Worm (Caenorhabditis elegans) whole organism, L1 larva: ENCODE results near the gene spe-19.

Experiments
- C34B4.2 ChIP-seq: sonication (generic microtip); optimal IDR thresholded peaks from 2 replicates; lab custom pipeline; 2017; ENCODE audit warnings: mild to moderate bottlenecking, missing genetic modification characterization, missing compliant biosample characterization
- alr-1 ChIP-seq: fragments of 200-800 bp; sonication (Bioruptor generic); optimal IDR thresholded peaks from 2 replicates; lab custom pipeline; 2018; ENCODE audit warnings: borderline replicate concordance, mild to moderate bottlenecking, missing genetic modification characterization, missing compliant biosample characterization
- ama-1 ChIP-seq: fragments of 150-350 bp; optimal IDR thresholded peaks from 2 replicates; lab custom pipeline; 2014
- blmp-1 ChIP-seq: fragments of 150-350 bp; optimal IDR thresholded peaks from 2 replicates; lab custom pipeline; 2014; ENCODE audit warnings: missing biosample characterization, missing genetic modification characterization
- ceh-8 ChIP-seq: fragments of 200-800 bp; sonication (Bioruptor generic); optimal IDR thresholded peaks from 2 replicates; lab custom pipeline; 2018; ENCODE audit warnings: mild to moderate bottlenecking, missing genetic modification characterization, moderate library complexity, missing compliant biosample characterization
- ceh-88 ChIP-seq: fragments of 200-800 bp; sonication (Bioruptor generic); IDR thresholded peaks from 2 replicates; pipeline ENCODE4 v1.3.6; 2022; ENCODE audit warnings: missing genetic modification characterization, missing compliant biosample characterization
- ceh-90 ChIP-seq: sonication (generic microtip); optimal IDR thresholded peaks from 2 replicates; lab custom pipeline; 2016; ENCODE audit warnings: missing genetic modification characterization, missing compliant biosample characterization
- dsc-1 ChIP-seq: sonication (generic microtip); optimal IDR thresholded peaks from 2 replicates; lab custom pipeline; 2016; ENCODE audit warnings: mild to moderate bottlenecking, missing genetic modification characterization, missing compliant biosample characterization
- efl-1 ChIP-seq, 4 experiments: fragments of 150-350 bp; optimal IDR thresholded peaks in 3 of 4; peaks in 1 of 4; 1 replicate in 1 of 4; 2 replicates in 3 of 4; lab custom pipeline; 2014; ENCODE audit warnings: missing biosample characterization in 2 of 4, missing genetic modification characterization in 2 of 4, missing genetic modification reagents in 2 of 4
- egl-13 ChIP-seq: sonication (generic microtip); optimal IDR thresholded peaks from 2 replicates; lab custom pipeline; 2016; ENCODE audit warnings: missing genotype, missing genetic modification reagents, missing genetic modification characterization, missing compliant biosample characterization
- egl-27 ChIP-seq, 2 experiments: fragments of 150-350 bp in 1 of 2; sonication (generic microtip); optimal IDR thresholded peaks; 3 replicates each; lab custom pipeline; 2017 to 2018; ENCODE audit warnings: missing biosample characterization in 2 of 2, missing genetic modification characterization in 2 of 2, missing genetic modification reagents in 2 of 2
- ets-5 ChIP-seq: fragments of 200-800 bp; sonication (Bioruptor generic); IDR thresholded peaks from 2 replicates; pipeline ENCODE4 v1.3.6; 2022; ENCODE audit warnings: missing genetic modification characterization, missing compliant biosample characterization
- fkh-8 ChIP-seq: sonication (generic microtip); optimal IDR thresholded peaks from 2 replicates; lab custom pipeline; 2016; ENCODE audit warnings: mild to moderate bottlenecking, missing genetic modification characterization, missing compliant biosample characterization
- hlh-4 ChIP-seq: sonication (generic microtip); optimal IDR thresholded peaks from 2 replicates; lab custom pipeline; 2016; ENCODE audit warnings: mild to moderate bottlenecking, missing genetic modification characterization, missing compliant biosample characterization
- hpl-2 ChIP-seq: fragments of 150-350 bp; optimal IDR thresholded peaks from 2 replicates; lab custom pipeline; 2014; ENCODE audit warnings: missing biosample characterization, missing genetic modification reagents, missing genetic modification characterization
- isw-1 ChIP-seq: fragments of 200-800 bp; sonication (Bioruptor generic); IDR thresholded peaks from 2 replicates; pipeline ENCODE4 v1.3.6; 2022; ENCODE audit warnings: missing genetic modification characterization, missing compliant biosample characterization
- lin-14 ChIP-seq: fragments of 200-800 bp; sonication (Bioruptor generic); optimal IDR thresholded peaks from 2 replicates; lab custom pipeline; 2018; ENCODE audit warnings: mild to moderate bottlenecking, missing genetic modification characterization, moderate library complexity, missing compliant biosample characterization
- lin-35 ChIP-seq, 2 experiments: fragments of 150-350 bp; optimal IDR thresholded peaks; 2 replicates each; lab custom pipeline; 2014; ENCODE audit warnings: missing biosample characterization in 2 of 2, missing genetic modification characterization in 2 of 2, missing genetic modification reagents in 2 of 2
- lsy-2 ChIP-seq, 2 experiments: fragments of 150-350 bp; optimal IDR thresholded peaks; 2 replicates each; lab custom pipeline; 2014; ENCODE audit warnings: missing biosample characterization in 2 of 2, missing genetic modification characterization in 2 of 2
- mdl-1 ChIP-seq, 2 experiments: fragments of 150-350 bp; optimal IDR thresholded peaks; 2 replicates each; lab custom pipeline; 2014 to 2017; ENCODE audit warnings: missing biosample characterization in 2 of 2, missing genetic modification characterization in 2 of 2, inconsistent platforms in 1 of 2
- mef-2 ChIP-seq: fragments of 150-350 bp; optimal IDR thresholded peaks from 2 replicates; lab custom pipeline; 2014; ENCODE audit warnings: missing biosample characterization, missing genetic modification characterization
- mep-1 ChIP-seq: fragments of 150-350 bp; optimal IDR thresholded peaks from 2 replicates; lab custom pipeline; 2014; ENCODE audit warnings: missing biosample characterization, missing genetic modification characterization
- nhr-20 ChIP-seq: sonication (generic microtip); optimal IDR thresholded peaks from 2 replicates; lab custom pipeline; 2016; ENCODE audit warnings: mild to moderate bottlenecking, missing genetic modification characterization, missing compliant biosample characterization
- nhr-237 ChIP-seq: fragments of 150-350 bp; optimal IDR thresholded peaks from 2 replicates; lab custom pipeline; 2014; ENCODE audit warnings: missing biosample characterization, missing genetic modification characterization
- nhr-76 ChIP-seq: sonication (generic microtip); optimal IDR thresholded peaks from 2 replicates; lab custom pipeline; 2017; ENCODE audit warnings: missing biosample characterization, missing genetic modification characterization
- nhr-84 ChIP-seq: sonication (generic microtip); optimal IDR thresholded peaks from 2 replicates; lab custom pipeline; 2017; ENCODE audit warnings: missing biosample characterization, missing genetic modification characterization
- pag-3 ChIP-seq: sonication (generic microtip); optimal IDR thresholded peaks from 2 replicates; lab custom pipeline; 2017; ENCODE audit warnings: missing genetic modification characterization, mild to moderate bottlenecking, missing compliant biosample characterization, antibody characterized with exemption, borderline replicate concordance; ENCODE audit not compliant: insufficient read depth
- pax-3 ChIP-seq: fragments of 200-800 bp; sonication (Bioruptor generic); optimal IDR thresholded peaks from 2 replicates; lab custom pipeline; 2018; ENCODE audit warnings: mild to moderate bottlenecking, missing genetic modification characterization, moderate library complexity, missing compliant biosample characterization
- sox-4 ChIP-seq: sonication (generic microtip); optimal IDR thresholded peaks from 2 replicates; lab custom pipeline; 2016; ENCODE audit warnings: missing genetic modification characterization, missing compliant biosample characterization
- sptf-1 ChIP-seq: fragments of 150-350 bp; optimal IDR thresholded peaks from 2 replicates; lab custom pipeline; 2014; ENCODE audit warnings: missing biosample characterization, missing genetic modification characterization
- swsn-7 ChIP-seq: sonication (generic microtip); optimal IDR thresholded peaks from 2 replicates; lab custom pipeline; 2016; ENCODE audit warnings: missing genetic modification characterization, missing compliant biosample characterization
- tbx-2 ChIP-seq: sonication (generic microtip); optimal IDR thresholded peaks from 2 replicates; lab custom pipeline; 2016; ENCODE audit warnings: missing genetic modification characterization, missing compliant biosample characterization
- unc-30 ChIP-seq: sonication (generic microtip); optimal IDR thresholded peaks from 2 replicates; lab custom pipeline; 2017; ENCODE audit warnings: missing biosample characterization, missing genetic modification characterization
- zag-1 ChIP-seq: fragments of 150-350 bp; optimal IDR thresholded peaks from 2 replicates; lab custom pipeline; 2014; ENCODE audit warnings: missing biosample characterization, missing genetic modification characterization
- ztf-11 ChIP-seq, 2 experiments: sonication (generic microtip); optimal IDR thresholded peaks; 2 replicates each; lab custom pipeline; 2016 to 2017; ENCODE audit warnings: missing genetic modification characterization in 2 of 2, missing biosample characterization in 1 of 2, missing compliant biosample characterization in 1 of 2

spe-19 gene

DNA sequence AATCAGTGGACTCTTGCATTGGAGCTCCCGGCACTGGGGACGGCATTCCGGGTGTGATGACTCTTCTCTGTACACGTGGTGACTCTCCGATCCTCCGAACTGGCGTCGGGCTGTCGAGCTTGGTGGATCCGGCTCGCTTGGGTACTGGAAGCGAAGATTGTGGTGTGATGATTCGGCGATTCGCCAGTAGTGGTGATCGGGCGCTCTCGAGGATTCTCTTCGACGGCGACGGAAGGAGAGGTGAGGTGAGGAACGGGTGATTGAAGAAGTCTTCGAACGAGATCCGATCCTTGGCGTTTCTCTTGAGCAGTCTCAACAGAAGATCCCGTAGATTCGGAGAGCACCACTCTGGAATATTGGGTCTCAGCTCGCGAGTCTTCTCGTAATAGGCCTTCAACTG lies 46.6 kb downstream of the spe-19 start:
- TF ChIP-seq alr-1 (tag; lab: Kevin White, UChicago) (no peak), egl-13 (tag; lab: Kevin White, UChicago) (no peak), egl-27 (tag; optimal IDR thresholded peaks at IDR 0.05; lab: Kevin White, UChicago) (no peak), nhr-20 (tag; lab: Kevin White, UChicago) (no peak), fkh-8 (tag; lab: Kevin White, UChicago) (no peak), C34B4.2 (tag; lab: Kevin White, UChicago) (no peak), pax-3 (tag; lab: Kevin White, UChicago) (no peak), hlh-4 (tag; lab: Kevin White, UChicago) (no peak), mdl-1 (tag; optimal IDR thresholded peaks at IDR 0.05; lab: Kevin White, UChicago) (no peak), zag-1 (tag; lab: Kevin White, UChicago) (no peak), sptf-1 (tag; lab: Kevin White, UChicago) (no peak), nhr-84 (tag; lab: Kevin White, UChicago) (no peak), isw-1 (GFP tag; lab: Robert Waterston, UW) (no peak), ama-1 (lab: Kevin White, UChicago) (no peak), ceh-88 (GFP tag; lab: Robert Waterston, UW) (no peak), sox-4 (tag; lab: Kevin White, UChicago) (no peak), dsc-1 (tag; lab: Kevin White, UChicago) (no peak)

DNA sequence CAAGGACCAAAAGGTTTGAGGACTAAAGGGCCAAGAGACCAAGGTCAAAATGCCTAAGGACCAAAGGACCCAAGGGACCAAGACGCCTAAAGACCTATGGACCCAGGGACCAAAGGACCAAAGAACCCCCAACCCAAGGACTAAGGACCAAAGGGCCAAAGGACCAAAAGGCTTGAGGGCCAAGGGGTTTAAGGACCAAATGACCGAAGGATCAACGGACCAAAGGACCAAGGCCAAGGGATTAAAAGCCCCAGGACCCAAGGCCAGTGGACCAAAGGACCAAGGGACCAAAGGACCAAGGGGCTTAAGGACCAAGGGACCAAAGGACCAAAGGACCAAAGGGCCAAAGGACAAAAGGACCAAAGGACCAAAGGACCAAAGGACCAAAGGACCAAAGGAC lies 47.4 kb downstream of the spe-19 start:
- no peak for TF ChIP-seq hlh-4 (tag; lab: Kevin White, UChicago)
- no peak for TF ChIP-seq pax-3 (tag; lab: Kevin White, UChicago)
- TF ChIP-seq ceh-8 (GFP tag; lab: Kevin White, UChicago), result no peak
- no peak for TF ChIP-seq tbx-2 (tag; lab: Kevin White, UChicago)
- no peak for TF ChIP-seq lsy-2 (tag; optimal IDR thresholded peaks at IDR 0.05; lab: Kevin White, UChicago)
- no peak for TF ChIP-seq swsn-7 (tag; lab: Kevin White, UChicago)
- TF ChIP-seq efl-1 (optimal IDR thresholded peaks at IDR 0.05; lab: Kevin White, UChicago), result no peak
- peak in 1 of 2 experiments; percentile 88 for TF ChIP-seq efl-1 (GFP tag; optimal IDR thresholded peaks at IDR 0.05 in 1 of 2; lab: Kevin White, UChicago)
- no peak for TF ChIP-seq nhr-237 (tag; lab: Kevin White, UChicago)
- TF ChIP-seq, all 84 proteins: peak for 1

DNA sequence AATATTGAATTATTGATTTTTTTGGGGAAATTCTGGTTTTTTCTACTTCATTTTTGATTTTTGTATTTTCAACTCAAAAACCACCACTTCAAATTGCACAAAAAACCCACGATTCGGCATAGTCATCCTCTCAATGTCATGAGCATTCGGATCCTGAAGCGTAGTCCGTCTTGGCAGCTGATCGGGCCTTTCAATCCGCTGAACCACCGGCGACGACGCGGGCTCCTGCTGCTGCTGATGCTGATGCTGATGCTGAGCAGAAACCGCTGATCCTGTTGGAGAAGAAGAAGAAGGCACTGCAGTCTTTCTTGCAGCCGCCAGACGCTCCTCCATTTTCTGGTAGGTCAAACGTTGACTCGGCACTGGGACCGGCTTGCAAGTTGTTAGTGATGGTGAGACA lies 48.1 kb downstream of the spe-19 start:
- TF ChIP-seq ceh-90 (tag; lab: Kevin White, UChicago) (no peak), mep-1 (tag; lab: Kevin White, UChicago) (no peak), pag-3 (tag; lab: Kevin White, UChicago) (no peak), nhr-76 (tag; lab: Kevin White, UChicago) (no peak), lin-14 (GFP tag; lab: Kevin White, UChicago) (no peak), unc-30 (tag; lab: Kevin White, UChicago) (no peak), dsc-1 (tag; lab: Kevin White, UChicago) (no peak), ceh-8 (GFP tag; lab: Kevin White, UChicago) (no peak), lin-35 (GFP tag; optimal IDR thresholded peaks at IDR 0.05; lab: Kevin White, UChicago) (no peak), ztf-11 (tag; optimal IDR thresholded peaks at IDR 0.05; lab: Kevin White, UChicago) (no peak), ama-1 (lab: Kevin White, UChicago) (no peak), isw-1 (GFP tag; lab: Robert Waterston, UW) (no peak), sox-4 (tag; lab: Kevin White, UChicago) (no peak), blmp-1 (tag; lab: Kevin White, UChicago) (no peak), mef-2 (tag; lab: Kevin White, UChicago) (no peak)

DNA sequence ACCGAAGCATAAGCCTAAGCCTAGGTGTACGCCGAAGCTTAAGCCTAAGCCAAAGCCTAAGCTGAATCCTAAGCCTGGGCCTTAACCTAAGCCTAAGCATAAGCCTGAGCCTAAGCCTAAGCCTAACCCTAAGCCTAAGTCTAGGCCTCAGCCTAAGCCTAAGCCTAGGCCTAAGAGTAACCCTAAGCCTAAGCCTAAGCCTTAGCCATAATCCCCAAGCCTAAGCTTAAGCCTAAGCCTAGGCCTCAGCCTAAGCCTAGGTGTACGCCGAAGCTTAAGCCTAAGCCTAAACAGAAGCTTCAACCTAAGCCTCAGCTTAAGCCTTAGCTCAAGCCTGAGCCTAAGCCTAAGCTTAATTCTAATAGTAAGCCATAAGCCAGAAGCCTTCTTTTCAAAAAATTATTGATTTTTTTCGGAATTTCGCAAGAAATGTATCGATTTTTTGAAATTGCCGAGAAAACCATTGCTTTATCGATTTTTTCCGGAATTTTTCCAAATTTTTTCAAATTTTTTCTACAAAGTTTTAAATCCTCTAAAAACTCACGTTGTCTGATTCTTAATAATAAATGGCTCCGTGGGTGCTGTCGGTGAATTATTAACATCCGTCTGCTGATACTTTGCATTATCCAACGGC lies 48.9 kb downstream of the spe-19 start:
- TF ChIP-seq fkh-8 (tag; lab: Kevin White, UChicago) (no peak), nhr-20 (tag; lab: Kevin White, UChicago) (no peak), ets-5 (GFP tag; lab: Robert Waterston, UW) (0 out of 2 replicates have a peak, but pooled peaks have one; percentile 80), hpl-2 (no peak)
